Worm (Caenorhabditis elegans) whole organism, L2 larva: ENCODE results near the gene R04A9.7.

Experiments used
- C34F6.9 ChIP-seq: fragments of 150-350 bp; optimal IDR thresholded peaks from 2 replicates; lab custom pipeline; 2014; ENCODE audit warnings: missing biosample characterization, missing genetic modification characterization
- F13H6.1 ChIP-seq: sonication (generic microtip); optimal IDR thresholded peaks from 2 replicates; lab custom pipeline; 2016; ENCODE audit warnings: missing genetic modification characterization, missing compliant biosample characterization
- R02D3.7 ChIP-seq: fragments of 150-350 bp; optimal IDR thresholded peaks from 2 replicates; lab custom pipeline; 2014; ENCODE audit warnings: missing biosample characterization, missing genetic modification characterization
- alr-1 ChIP-seq: fragments of 150-350 bp; optimal IDR thresholded peaks from 2 replicates; lab custom pipeline; 2014; ENCODE audit warnings: missing biosample characterization, missing genetic modification characterization
- aly-2 ChIP-seq: fragments of 150-350 bp; optimal IDR thresholded peaks from 2 replicates; lab custom pipeline; 2014; ENCODE audit warnings: missing biosample characterization, missing genetic modification characterization
- ama-1 ChIP-seq: fragments of 150-350 bp; optimal IDR thresholded peaks from 2 replicates; lab custom pipeline; 2018; ENCODE audit warnings: inconsistent platforms
- ceh-16 ChIP-seq: fragments of 150-350 bp; optimal IDR thresholded peaks from 2 replicates; lab custom pipeline; 2014; ENCODE audit warnings: missing biosample characterization, missing genetic modification characterization
- ceh-82 ChIP-seq: fragments of 150-350 bp; optimal IDR thresholded peaks from 2 replicates; lab custom pipeline; 2014; ENCODE audit warnings: missing biosample characterization, missing genetic modification characterization
- crh-2 ChIP-seq: sonication (generic microtip); optimal IDR thresholded peaks from 2 replicates; lab custom pipeline; 2017; ENCODE audit warnings: missing biosample characterization, missing genetic modification characterization
- dmd-4 ChIP-seq: sonication (generic microtip); optimal IDR thresholded peaks from 2 replicates; lab custom pipeline; 2017; ENCODE audit warnings: missing biosample characterization, missing genetic modification characterization
- elt-1 ChIP-seq: fragments of 150-350 bp; optimal IDR thresholded peaks from 2 replicates; lab custom pipeline; 2014; ENCODE audit warnings: missing biosample characterization, missing genetic modification characterization
- fos-1 ChIP-seq: fragments of 150-350 bp; optimal IDR thresholded peaks from 2 replicates; lab custom pipeline; 2014; ENCODE audit warnings: missing biosample characterization, missing genetic modification characterization
- gmeb-1 ChIP-seq: fragments of 150-350 bp; optimal IDR thresholded peaks from 2 replicates; lab custom pipeline; 2014; ENCODE audit warnings: missing biosample characterization, missing genetic modification characterization
- lin-11 ChIP-seq: fragments of 150-350 bp; sonication (generic microtip); optimal IDR thresholded peaks from 2 replicates; lab custom pipeline; 2014; ENCODE audit warnings: missing biosample characterization, missing genetic modification characterization, inconsistent platforms, mixed read lengths
- lin-13 ChIP-seq: fragments of 150-350 bp; optimal IDR thresholded peaks from 2 replicates; lab custom pipeline; 2014; ENCODE audit warnings: missing biosample characterization, missing genetic modification reagents, missing genetic modification characterization
- lsy-2 ChIP-seq, 2 experiments: fragments of 150-350 bp in 1 of 2; sonication (generic microtip) in 1 of 2; optimal IDR thresholded peaks; 2 replicates each; lab custom pipeline; 2014 to 2017; ENCODE audit warnings: missing biosample characterization in 2 of 2, missing genetic modification characterization in 2 of 2
- mbf-1 ChIP-seq: sonication (generic microtip); optimal IDR thresholded peaks from 2 replicates; lab custom pipeline; 2017; ENCODE audit warnings: missing biosample characterization, missing genetic modification characterization
- nhr-10 ChIP-seq: sonication (generic microtip); optimal IDR thresholded peaks from 2 replicates; lab custom pipeline; 2017; ENCODE audit warnings: missing biosample characterization, missing genetic modification characterization
- nhr-11 ChIP-seq: fragments of 150-350 bp; optimal IDR thresholded peaks from 2 replicates; lab custom pipeline; 2014; ENCODE audit warnings: missing biosample characterization, missing genetic modification characterization
- nhr-12 ChIP-seq: fragments of 150-350 bp; optimal IDR thresholded peaks from 2 replicates; lab custom pipeline; 2014; ENCODE audit warnings: missing biosample characterization, missing genetic modification characterization
- nhr-129 ChIP-seq: fragments of 150-350 bp; optimal IDR thresholded peaks from 2 replicates; lab custom pipeline; 2014; ENCODE audit warnings: missing biosample characterization, missing genetic modification characterization
- nhr-21 ChIP-seq: fragments of 150-350 bp; optimal IDR thresholded peaks from 2 replicates; lab custom pipeline; 2014; ENCODE audit warnings: missing biosample characterization, missing genetic modification characterization
- nhr-23 ChIP-seq: fragments of 150-350 bp; optimal IDR thresholded peaks from 2 replicates; lab custom pipeline; 2014; ENCODE audit warnings: missing biosample characterization, missing genetic modification reagents, missing genetic modification characterization
- nhr-25 ChIP-seq: fragments of 150-350 bp; sonication (generic microtip); optimal IDR thresholded peaks from 3 replicates; lab custom pipeline; 2014; ENCODE audit warnings: missing biosample characterization, missing genetic modification characterization
- nhr-6 ChIP-seq: fragments of 150-350 bp; optimal IDR thresholded peaks from 2 replicates; lab custom pipeline; 2014; ENCODE audit warnings: missing biosample characterization, missing genetic modification characterization
- peb-1 ChIP-seq: fragments of 150-350 bp; optimal IDR thresholded peaks from 2 replicates; lab custom pipeline; 2014; ENCODE audit warnings: missing biosample characterization, missing genetic modification characterization
- skn-1 ChIP-seq: sonication (generic microtip); optimal IDR thresholded peaks from 2 replicates; lab custom pipeline; 2017; ENCODE audit warnings: missing biosample characterization, missing genetic modification characterization
- sma-3 ChIP-seq: sonication (generic microtip); optimal IDR thresholded peaks from 2 replicates; lab custom pipeline; 2016; ENCODE audit warnings: missing genetic modification reagents, missing genetic modification characterization, missing compliant biosample characterization
- sma-9 ChIP-seq, 2 experiments: fragments of 150-350 bp in 1 of 2; sonication (generic microtip) in 1 of 2; optimal IDR thresholded peaks; 2 replicates each; lab custom pipeline; 2014 to 2016; ENCODE audit warnings: missing genetic modification characterization in 2 of 2, mild to moderate bottlenecking in 1 of 2, missing biosample characterization in 1 of 2, missing compliant biosample characterization in 1 of 2, missing genetic modification reagents in 1 of 2, moderate library complexity in 1 of 2
- snpc-4 ChIP-seq: fragments of 150-350 bp; optimal IDR thresholded peaks from 2 replicates; lab custom pipeline; 2014; ENCODE audit warnings: missing biosample characterization, missing genetic modification characterization
- unc-39 ChIP-seq: fragments of 150-350 bp; optimal IDR thresholded peaks from 2 replicates; lab custom pipeline; 2014; ENCODE audit warnings: missing biosample characterization, missing genetic modification characterization
- unc-55 ChIP-seq: fragments of 150-350 bp; sonication (generic microtip); optimal IDR thresholded peaks from 3 replicates; lab custom pipeline; 2014; ENCODE audit warnings: missing biosample characterization, missing genetic modification reagents, missing genetic modification characterization

The R04A9.7 gene

ce11 chrX:388728-389127 lies 6.0 kb downstream of the R04A9.7 start, which contains the start of gene ceh-93:
ceh-93 (minus strand) TSS chrX:388797.
- no peak for TF ChIP-seq R02D3.7 (tag; lab: Kevin White, UChicago)
- TF ChIP-seq nhr-12 (tag; lab: Kevin White, UChicago): no peak
- TF ChIP-seq unc-55 (GFP tag; lab: Kevin White, UChicago): peak; percentile 58
- TF ChIP-seq C34F6.9 (tag; lab: Kevin White, UChicago): peak; percentile 52
- peak; percentile 36 for TF ChIP-seq nhr-129
- no peak for TF ChIP-seq dmd-4 (tag; lab: Kevin White, UChicago)
- no peak for TF ChIP-seq unc-39
- no peak for TF ChIP-seq F13H6.1 (tag; lab: Kevin White, UChicago)
- TF ChIP-seq, all 48 proteins: peak for 3

ce11 chrX:382692-383091 lies 12.0 kb downstream of the R04A9.7 start, which contains the start of gene ife-2:
ife-2 (minus strand) TSS chrX:382709.
- no peak for TF ChIP-seq mbf-1
- peak; percentile 84 for TF ChIP-seq fos-1 (tag; lab: Kevin White, UChicago)
- TF ChIP-seq C34F6.9 (tag; lab: Kevin White, UChicago): peak; percentile 80
- peak; percentile 74 for TF ChIP-seq gmeb-1
- no peak for TF ChIP-seq R02D3.7 (tag; lab: Kevin White, UChicago)
- TF ChIP-seq ceh-16 (tag; lab: Kevin White, UChicago): peak; percentile 6
- TF ChIP-seq nhr-11 (tag; lab: Kevin White, UChicago): no peak
- peak; percentile 72 for TF ChIP-seq crh-2 (tag; lab: Kevin White, UChicago)
- TF ChIP-seq F13H6.1 (tag; lab: Kevin White, UChicago): peak; percentile 55
- TF ChIP-seq snpc-4: peak; percentile 18
- TF ChIP-seq sma-9 (GFP tag; optimal IDR thresholded peaks at IDR 0.05; lab: Kevin White, UChicago): no peak
- TF ChIP-seq sma-9 (tag; optimal IDR thresholded peaks at IDR 0.05; lab: Kevin White, UChicago): no peak
- TF ChIP-seq nhr-129: peak; percentile 58
- TF ChIP-seq lin-13: peak; percentile 67
- peak; percentile 59 for TF ChIP-seq lin-11 (tag; lab: Kevin White, UChicago)
- TF ChIP-seq aly-2 (tag; lab: Kevin White, UChicago): no peak
- peak; percentile 56 for TF ChIP-seq nhr-21 (tag; lab: Kevin White, UChicago)
- peak; percentile 61 for TF ChIP-seq unc-55 (GFP tag; lab: Kevin White, UChicago)
- peak; percentile 21 to 77 for TF ChIP-seq lsy-2 (tag; optimal IDR thresholded peaks at IDR 0.05; lab: Kevin White, UChicago)
- TF ChIP-seq nhr-25 (tag; lab: Kevin White, UChicago): peak; percentile 64
- peak; percentile 72 for TF ChIP-seq sma-3 (GFP tag; lab: Kevin White, UChicago)

- TF ChIP-seq nhr-12 (tag; lab: Kevin White, UChicago): no peak
- TF ChIP-seq nhr-23 (tag; lab: Kevin White, UChicago): no peak
- no peak for TF ChIP-seq R02D3.7 (tag; lab: Kevin White, UChicago)
- TF ChIP-seq nhr-129: peak; percentile 0
- TF ChIP-seq alr-1 (tag; lab: Kevin White, UChicago): no peak
- TF ChIP-seq lin-11 (tag; lab: Kevin White, UChicago): peak; percentile 11
- no peak for TF ChIP-seq aly-2 (tag; lab: Kevin White, UChicago)
Observed at ce11 chrX:381029-381428, 13.7 kb downstream of the R04A9.7 start.

- TF ChIP-seq aly-2 (tag; lab: Kevin White, UChicago): no peak
- no peak for TF ChIP-seq peb-1 (tag; lab: Kevin White, UChicago)
- no peak for TF ChIP-seq nhr-25 (tag; lab: Kevin White, UChicago)
- TF ChIP-seq ceh-82 (tag; lab: Kevin White, UChicago): no peak
- no peak for TF ChIP-seq nhr-10 (tag; lab: Kevin White, UChicago)
- no peak for TF ChIP-seq crh-2 (tag; lab: Kevin White, UChicago)
- no peak for TF ChIP-seq nhr-6 (tag; lab: Kevin White, UChicago)
- no peak for TF ChIP-seq C34F6.9 (tag; lab: Kevin White, UChicago)
- no peak for TF ChIP-seq skn-1 (tag; lab: Kevin White, UChicago)
- no peak for TF ChIP-seq ama-1 (lab: Kevin White, UChicago)
- no peak for TF ChIP-seq dmd-4 (tag; lab: Kevin White, UChicago)
- no peak for TF ChIP-seq mbf-1
- no peak for TF ChIP-seq lin-11 (tag; lab: Kevin White, UChicago)
- no peak for TF ChIP-seq sma-3 (GFP tag; lab: Kevin White, UChicago)
- no peak for TF ChIP-seq nhr-23 (tag; lab: Kevin White, UChicago)
- TF ChIP-seq elt-1: no peak
- TF ChIP-seq snpc-4: no peak
- TF ChIP-seq R02D3.7 (tag; lab: Kevin White, UChicago): no peak
- no peak for TF ChIP-seq nhr-21 (tag; lab: Kevin White, UChicago)
Observed at ce11 chrX:380505-380904, 14.2 kb downstream of the R04A9.7 start, which contains the start of gene R04A9.3. R04A9.3 (minus strand) TSS chrX:380605.
